Fruit fly (Drosophila melanogaster) whole organism, adult: ENCODE data around the gene Pi3K68D.
A peak's percentile ranks its signal among the peaks of the same experiment; 100 is the strongest.

Experiments used
- CG11617 ChIP-seq: fragments of 200-800 bp; sonication (Bioruptor generic); optimal IDR thresholded peaks from 2 replicates; lab custom pipeline; 2017; ENCODE audit warnings: mild to moderate bottlenecking, missing biosample characterization, missing genetic modification reagents, missing genetic modification characterization
- CG12768 ChIP-seq: fragments of 200-800 bp; sonication (Bioruptor generic); optimal IDR thresholded peaks from 2 replicates; lab custom pipeline; 2017; ENCODE audit warnings: missing biosample characterization, missing genetic modification characterization, mild to moderate bottlenecking, moderate library complexity, missing genetic modification reagents
- CG14711 ChIP-seq: fragments of 200-800 bp; sonication (Bioruptor generic); optimal IDR thresholded peaks from 2 replicates; lab custom pipeline; 2018; ENCODE audit warnings: missing biosample characterization, mild to moderate bottlenecking, missing genetic modification characterization, moderate library complexity
- CG1620 ChIP-seq: fragments of 200-800 bp; sonication (Bioruptor generic); optimal IDR thresholded peaks from 2 replicates; lab custom pipeline; 2016; ENCODE audit warnings: missing biosample characterization, missing genetic modification characterization
- CG33017 ChIP-seq: fragments of 200-800 bp; sonication (Bioruptor generic); optimal IDR thresholded peaks from 2 replicates; lab custom pipeline; 2018; ENCODE audit warnings: missing biosample characterization, mild to moderate bottlenecking, missing genetic modification characterization, moderate library complexity
- CG5204 ChIP-seq: fragments of 200-800 bp; sonication (Bioruptor generic); optimal IDR thresholded peaks from 2 replicates; lab custom pipeline; 2016; ENCODE audit warnings: missing biosample characterization, missing genetic modification characterization
- CG7045 ChIP-seq: fragments of 200-800 bp; sonication (Bioruptor generic); optimal IDR thresholded peaks from 2 replicates; lab custom pipeline; 2017; ENCODE audit warnings: missing biosample characterization, mild to moderate bottlenecking, missing genetic modification characterization
- CG7101 ChIP-seq: fragments of 200-800 bp; sonication (Bioruptor generic); optimal IDR thresholded peaks from 2 replicates; lab custom pipeline; 2018; ENCODE audit warnings: missing biosample characterization, mild to moderate bottlenecking, missing genetic modification characterization, moderate library complexity
- Clk ChIP-seq: fragments of 200-800 bp; sonication (Bioruptor generic); optimal IDR thresholded peaks from 2 replicates; lab custom pipeline; 2017; ENCODE audit warnings: missing biosample characterization, missing genetic modification characterization
- Crg-1 ChIP-seq: fragments of 200-800 bp; sonication (Bioruptor generic); optimal IDR thresholded peaks from 2 replicates; lab custom pipeline; 2016; ENCODE audit warnings: missing biosample characterization, missing genetic modification characterization
- Hr96 ChIP-seq: fragments of 200-800 bp; sonication (Bioruptor generic); optimal IDR thresholded peaks from 2 replicates; lab custom pipeline; 2016; ENCODE audit warnings: missing biosample characterization, missing genetic modification characterization
- Mnt ChIP-seq: fragments of 200-800 bp; sonication (Bioruptor generic); optimal IDR thresholded peaks from 2 replicates; lab custom pipeline; 2016; ENCODE audit warnings: missing biosample characterization, mild to moderate bottlenecking, missing genetic modification characterization
- bab1 ChIP-seq: fragments of 200-800 bp; sonication (Bioruptor generic); optimal IDR thresholded peaks from 3 replicates; lab custom pipeline; 2019; ENCODE audit warnings: missing biosample characterization, mild to moderate bottlenecking, missing genetic modification characterization, moderate library complexity
- cic ChIP-seq: fragments of 200-800 bp; sonication (Bioruptor generic); optimal IDR thresholded peaks from 2 replicates; lab custom pipeline; 2017; ENCODE audit warnings: missing biosample characterization, mild to moderate bottlenecking, missing genetic modification characterization, moderate library complexity
- cnc ChIP-seq, 2 experiments: fragments of >200 bp; optimal IDR thresholded peaks; 2 replicates each; lab custom pipeline; 2017
- kay ChIP-seq: fragments of 200-800 bp; sonication (Bioruptor generic); peaks from one replicate; lab custom pipeline; 2016; ENCODE audit warnings: missing biosample characterization, missing genetic modification characterization, borderline replicate concordance
- ovo ChIP-seq: fragments of 200-800 bp; sonication (Bioruptor generic); optimal IDR thresholded peaks from 2 replicates; lab custom pipeline; 2016; ENCODE audit warnings: missing biosample characterization, missing genetic modification characterization
- pad ChIP-seq: fragments of 200-800 bp; sonication (Bioruptor generic); optimal IDR thresholded peaks from 3 replicates; lab custom pipeline; 2017; ENCODE audit warnings: missing biosample characterization, missing genetic modification characterization, mild to moderate bottlenecking, moderate library complexity, missing genetic modification reagents
- tj ChIP-seq: fragments of 200-800 bp; sonication (Bioruptor generic); optimal IDR thresholded peaks from 3 replicates; lab custom pipeline; 2017; ENCODE audit warnings: missing biosample characterization, mild to moderate bottlenecking, missing genetic modification characterization, moderate library complexity
- toe ChIP-seq: fragments of 200-800 bp; sonication (Bioruptor generic); optimal IDR thresholded peaks from 2 replicates; lab custom pipeline; 2016; ENCODE audit warnings: missing biosample characterization, missing genetic modification characterization

Pi3K68D gene

DNA sequence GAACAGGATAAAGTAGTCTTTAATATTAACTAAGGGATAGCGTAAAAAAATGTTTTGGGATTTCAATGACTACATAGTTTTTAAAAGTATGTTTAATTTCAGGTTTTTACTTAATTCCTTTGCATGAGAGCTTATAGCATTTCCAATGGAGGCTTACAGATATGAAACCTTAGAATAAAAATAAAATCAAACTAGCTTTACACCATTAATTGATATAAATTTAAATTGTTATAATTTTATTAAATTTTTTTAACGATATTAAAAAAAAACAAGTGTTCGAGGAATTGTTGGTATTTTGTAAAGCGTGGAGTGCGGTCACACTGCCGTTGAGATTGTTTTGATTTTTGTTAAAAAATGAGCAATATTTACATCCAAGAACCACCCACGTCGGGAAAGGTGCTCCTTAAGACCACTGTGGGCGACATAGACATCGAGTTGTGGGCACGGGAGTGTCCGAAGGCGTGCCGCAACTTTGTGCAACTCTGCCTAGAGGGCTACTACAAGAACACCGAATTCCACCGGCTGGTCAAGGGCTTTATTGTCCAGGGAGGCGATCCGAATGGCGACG is 3.5 kb upstream of the Pi3K68D start, which contains the start of the genes twy and CG10907:
Gene twy, minus strand, starts transcription at position 51 of the 568 bp plus-strand sequence.
Gene CG10907, plus strand, starts transcription at position 282 of the 568 bp plus-strand sequence.
- TF ChIP-seq toe (no peak), CG14711 (no peak), CG7101 (tag; lab: Kevin White, UChicago) (no peak), cnc (optimal IDR thresholded peaks at IDR 0.05; lab: Kevin White, UChicago) (no peak)

DNA sequence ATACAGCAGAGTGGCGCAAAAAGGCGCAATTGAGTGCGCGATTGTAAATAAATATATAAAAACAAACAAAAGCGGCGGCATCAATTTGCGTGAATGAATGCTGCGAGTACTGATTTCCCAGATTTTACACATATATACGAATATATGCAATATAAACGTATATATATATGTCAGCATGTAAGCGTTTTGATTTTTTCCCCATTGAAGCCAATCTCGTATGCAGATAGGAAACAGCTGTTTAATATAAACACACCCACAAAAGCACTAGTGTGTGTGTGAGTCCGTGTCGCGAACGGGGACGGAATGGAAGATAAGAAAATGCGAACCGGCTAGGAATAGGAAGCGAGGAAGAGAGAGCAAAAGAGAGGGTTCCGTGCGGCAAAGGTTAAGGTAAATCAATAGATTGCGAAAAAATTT is 869 bp downstream of the Pi3K68D start:
- TF ChIP-seq CG1620 (GFP tag; lab: Kevin White, UChicago), result no peak
- peak; percentile 57 for TF ChIP-seq pad (GFP tag; lab: Kevin White, UChicago)
- peak; percentile 11 for TF ChIP-seq tj (GFP tag; lab: Kevin White, UChicago)
- peak; percentile 17 for TF ChIP-seq Mnt (GFP tag; lab: Kevin White, UChicago)
- TF ChIP-seq CG7045, result no peak
- TF ChIP-seq CG7101 (tag; lab: Kevin White, UChicago), result no peak
- peak; percentile 99 for TF ChIP-seq cic (GFP tag; lab: Kevin White, UChicago)
- TF ChIP-seq kay (GFP tag; lab: Kevin White, UChicago), result peak; percentile 90

DNA sequence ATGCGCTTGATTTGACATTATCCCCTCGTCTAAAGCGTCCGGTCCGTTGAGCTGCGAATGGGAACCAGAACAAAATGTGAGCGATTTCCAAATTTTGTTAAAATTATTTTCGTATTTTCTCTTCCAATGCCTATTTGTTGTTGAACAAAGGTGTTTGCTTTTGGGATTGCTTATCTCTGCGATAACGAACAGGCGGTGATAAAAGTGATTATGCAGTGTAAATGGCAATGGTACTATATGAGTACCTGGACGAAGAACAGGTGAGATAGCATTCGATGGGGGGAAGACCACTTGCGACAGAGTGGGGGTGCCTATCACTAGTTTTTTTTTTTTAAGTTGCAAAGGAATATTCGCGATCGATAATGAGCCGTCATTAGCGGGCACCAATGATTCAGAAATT is 1.6 kb downstream of the Pi3K68D start:
- TF ChIP-seq toe (no peak), cic (GFP tag; lab: Kevin White, UChicago) (no peak), Clk (no peak), CG5204 (no peak), kay (GFP tag; lab: Kevin White, UChicago) (no peak), CG11617 (GFP tag; lab: Kevin White, UChicago) (peak; percentile 19), pad (GFP tag; lab: Kevin White, UChicago) (no peak), bab1 (no peak), Crg-1 (GFP tag; lab: Kevin White, UChicago) (no peak), ovo (GFP tag; lab: Kevin White, UChicago) (peak; percentile 50), tj (GFP tag; lab: Kevin White, UChicago) (no peak), CG33017 (tag; lab: Kevin White, UChicago) (no peak), CG7045 (peak; percentile 39), CG1620 (GFP tag; lab: Kevin White, UChicago) (no peak), CG12768 (peak; percentile 42), cnc (optimal IDR thresholded peaks at IDR 0.05; lab: Kevin White, UChicago) (no peak), Mnt (GFP tag; lab: Kevin White, UChicago) (no peak), CG7101 (tag; lab: Kevin White, UChicago) (peak; percentile 23), CG14711 (no peak), Hr96 (peak; percentile 7)

DNA sequence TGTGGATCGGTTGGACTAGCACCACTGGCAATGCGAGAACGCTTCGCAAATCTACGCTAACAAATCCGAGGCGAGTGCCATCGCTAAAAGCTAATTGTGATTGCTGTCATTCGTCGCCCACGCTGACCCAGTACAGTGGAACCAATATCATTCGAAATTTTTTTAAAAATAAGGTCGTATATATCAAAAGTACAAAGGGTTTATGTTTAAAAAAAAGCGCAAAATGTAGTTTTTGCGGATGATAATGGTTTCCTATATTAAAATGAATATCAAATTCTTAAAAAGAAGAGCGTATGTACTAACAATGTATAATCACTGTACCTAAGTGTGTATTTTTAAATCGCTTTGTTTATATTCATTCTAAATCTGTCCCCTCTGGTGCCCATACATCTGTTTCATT is 4.5 kb downstream of the Pi3K68D start:
- no peak for TF ChIP-seq Mnt (GFP tag; lab: Kevin White, UChicago)
- TF ChIP-seq CG33017 (tag; lab: Kevin White, UChicago), result peak; percentile 71
- TF ChIP-seq CG7045, result peak; percentile 16
- TF ChIP-seq ovo (GFP tag; lab: Kevin White, UChicago), result no peak
- peak; percentile 32 for TF ChIP-seq CG12768
- peak; percentile 66 for TF ChIP-seq CG14711
- TF ChIP-seq CG7101 (tag; lab: Kevin White, UChicago), result peak; percentile 33
- TF ChIP-seq toe, result peak; percentile 40
- TF ChIP-seq bab1, result no peak

DNA sequence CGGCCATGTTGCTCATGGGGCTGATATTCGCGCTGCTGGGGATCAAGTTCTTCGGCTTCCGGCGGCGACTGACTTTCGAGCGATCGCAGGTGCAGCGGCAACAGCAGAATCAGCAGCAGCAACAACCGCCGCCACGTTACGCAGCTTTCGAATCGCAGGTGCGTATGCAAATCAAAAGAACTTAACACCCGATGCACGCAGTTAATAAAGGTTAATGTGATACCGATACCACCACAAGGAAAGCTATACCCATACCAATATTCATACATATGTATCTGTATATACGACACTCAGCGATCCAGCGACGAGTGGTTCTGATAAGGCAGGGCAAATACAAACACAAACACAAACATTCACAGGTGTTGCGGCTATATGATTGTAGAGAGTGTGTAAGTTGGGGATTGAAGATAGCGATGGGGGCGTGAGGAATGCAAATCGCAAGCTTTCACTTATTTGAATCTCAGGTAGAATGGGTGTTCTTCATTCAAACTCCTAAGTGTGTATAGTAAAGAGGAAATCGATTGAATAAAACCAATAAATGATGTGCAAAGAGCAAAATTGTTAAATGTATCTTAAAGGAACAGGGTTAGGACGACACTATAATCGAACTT is 12.4 kb downstream of the Pi3K68D start:
- no peak for TF ChIP-seq CG14711
- peak; percentile 14 for TF ChIP-seq bab1
- no peak for TF ChIP-seq Crg-1 (GFP tag; lab: Kevin White, UChicago)
- no peak for TF ChIP-seq CG33017 (tag; lab: Kevin White, UChicago)
- peak; percentile 50 for TF ChIP-seq cic (GFP tag; lab: Kevin White, UChicago)
- no peak for TF ChIP-seq pad (GFP tag; lab: Kevin White, UChicago)
- peak; percentile 33 for TF ChIP-seq tj (GFP tag; lab: Kevin White, UChicago)
- no peak for TF ChIP-seq CG7045
- TF ChIP-seq Mnt (GFP tag; lab: Kevin White, UChicago), result peak; percentile 14
- no peak for TF ChIP-seq CG7101 (tag; lab: Kevin White, UChicago)
- no peak for TF ChIP-seq Clk
- no peak for TF ChIP-seq CG1620 (GFP tag; lab: Kevin White, UChicago)
- TF ChIP-seq kay (GFP tag; lab: Kevin White, UChicago), result peak; percentile 21

DNA sequence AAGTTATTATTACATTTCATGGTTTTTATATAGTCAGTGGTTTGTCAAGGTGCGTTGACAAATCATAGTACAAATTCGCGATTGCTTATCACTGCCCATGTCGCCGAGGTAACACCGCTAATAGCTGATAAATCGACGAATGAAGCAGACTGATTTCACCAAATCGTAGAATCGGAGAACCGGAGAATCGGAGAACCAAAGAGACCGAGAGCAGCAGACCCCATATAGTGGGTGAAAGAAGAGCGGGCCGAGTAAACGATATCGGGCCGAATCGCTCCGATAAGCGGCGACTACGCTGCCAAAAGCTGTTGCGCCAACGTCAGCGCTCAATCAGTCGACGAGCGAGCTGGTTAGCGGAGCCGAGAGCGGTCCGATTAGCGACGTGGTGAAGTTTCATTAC is 13.1 kb downstream of the Pi3K68D start, which contains the start of gene CG14131:
Gene CG14131, plus strand, starts transcription at position 343 of the 400 bp plus-strand sequence.
- no peak for TF ChIP-seq Clk
- TF ChIP-seq CG7101 (tag; lab: Kevin White, UChicago), result peak; percentile 6
- TF ChIP-seq CG14711, result no peak
- no peak for TF ChIP-seq CG7045
- TF ChIP-seq Mnt (GFP tag; lab: Kevin White, UChicago), result no peak
- TF ChIP-seq pad (GFP tag; lab: Kevin White, UChicago), result no peak
- TF ChIP-seq CG11617 (GFP tag; lab: Kevin White, UChicago), result no peak
- no peak for TF ChIP-seq CG5204
- no peak for TF ChIP-seq CG12768
- TF ChIP-seq Hr96, result no peak
- TF ChIP-seq kay (GFP tag; lab: Kevin White, UChicago), result peak; percentile 60
- peak; percentile 26 for TF ChIP-seq cic (GFP tag; lab: Kevin White, UChicago)
- TF ChIP-seq CG33017 (tag; lab: Kevin White, UChicago), result no peak
- TF ChIP-seq CG1620 (GFP tag; lab: Kevin White, UChicago), result no peak
- TF ChIP-seq Crg-1 (GFP tag; lab: Kevin White, UChicago), result no peak
- no peak for TF ChIP-seq cnc (optimal IDR thresholded peaks at IDR 0.05; lab: Kevin White, UChicago)
- TF ChIP-seq tj (GFP tag; lab: Kevin White, UChicago), result no peak
- no peak for TF ChIP-seq bab1
- TF ChIP-seq ovo (GFP tag; lab: Kevin White, UChicago), result no peak
- TF ChIP-seq toe, result no peak
